Fruit fly (Drosophila melanogaster): ENCODE data around the gene ND-75.
A peak's percentile ranks its signal among the peaks of the same experiment; 100 is the strongest.

ND-75 gene

dm6 chrX:8240431-8240830, 11.1 kb downstream of the ND-75 start, which contains the start of gene CG2147 (continued):
- TF ChIP-seq CG7963 (GFP tag; IDR thresholded peaks at IDR 0.05; ENCODE audit: partially characterized antibody) (peak; percentile 75), CG13287 (GFP tag; IDR thresholded peaks at IDR 0.05; ENCODE audit: partially characterized antibody) (peak; percentile 92), tio (GFP tag; optimal IDR thresholded peaks at IDR 0.05) (no peak), CG6791 (GFP tag; IDR thresholded peaks at IDR 0.05; ENCODE audit: partially characterized antibody) (peak; percentile 87), Dref (GFP tag; IDR thresholded peaks at IDR 0.05) (peak; percentile 85), MESR4 (GFP tag; optimal IDR thresholded peaks at IDR 0.05) (peak; percentile 5), CG9215 (GFP tag; IDR thresholded peaks at IDR 0.05) (no peak), CG15514 (GFP tag; optimal IDR thresholded peaks at IDR 0.05) (peak; percentile 51), unc-4 (GFP tag; IDR thresholded peaks at IDR 0.05; ENCODE audit: partially characterized antibody) (peak; percentile 89), unpg (GFP tag; optimal IDR thresholded peaks at IDR 0.05) (no peak), nerfin-2 (GFP tag; IDR thresholded peaks at IDR 0.05; ENCODE audit: partially characterized antibody) (peak; percentile 71), Oaz (GFP tag; IDR thresholded peaks at IDR 0.05) (no peak), btn (GFP tag; optimal IDR thresholded peaks at IDR 0.05) (no peak), pzg (GFP tag; optimal IDR thresholded peaks at IDR 0.05) (peak; percentile 42), CG16813 (GFP tag; IDR thresholded peaks at IDR 0.05; ENCODE audit: partially characterized antibody) (peak; percentile 72), chinmo (GFP tag; IDR thresholded peaks at IDR 0.05; ENCODE audit: partially characterized antibody) (peak; percentile 78; the same call in 1 of the 4 replicates), YL-1 (GFP tag; optimal IDR thresholded peaks at IDR 0.05) (peak; percentile 16), Doc3 (GFP tag; IDR thresholded peaks at IDR 0.05; ENCODE audit: partially characterized antibody) (peak; percentile 68), ato (GFP tag; IDR thresholded peaks at IDR 0.05; ENCODE audit: partially characterized antibody) (peak; percentile 68), peb (GFP tag; IDR thresholded peaks at IDR 0.05) (no peak), lbe (GFP tag; optimal IDR thresholded peaks at IDR 0.05) (peak; percentile 28), bbx (GFP tag; IDR thresholded peaks at IDR 0.05; ENCODE audit: partially characterized antibody) (peak; percentile 86), CG30431 (GFP tag; optimal IDR thresholded peaks at IDR 0.05) (no peak), Dp (GFP tag; optimal IDR thresholded peaks at IDR 0.05) (peak; percentile 86), CG12659 (GFP tag; optimal IDR thresholded peaks at IDR 0.05) (peak; percentile 10), CG42726 (GFP tag; IDR thresholded peaks at IDR 0.05; ENCODE audit: partially characterized antibody) (peak; percentile 62; the same call in 1 of the 2 replicates), vnd (GFP tag; IDR thresholded peaks at IDR 0.05; ENCODE audit: partially characterized antibody) (peak; percentile 66), ap (GFP tag; IDR thresholded peaks at IDR 0.05) (no peak), BEAF-32 (GFP tag; optimal IDR thresholded peaks at IDR 0.05) (peak; percentile 78), sim (GFP tag; IDR thresholded peaks at IDR 0.05) (no peak), CG14710 (tag; optimal IDR thresholded peaks at IDR 0.05) (peak; percentile 10), CG14860 (GFP tag; IDR thresholded peaks at IDR 0.05; ENCODE audit: partially characterized antibody) (peak; percentile 74), Ets97D (GFP tag; optimal IDR thresholded peaks at IDR 0.05) (peak; percentile 30), knrl (GFP tag; IDR thresholded peaks at IDR 0.05; ENCODE audit: partially characterized antibody) (peak; percentile 71; the same call in 2 of the 3 replicates), inv (GFP tag; IDR thresholded peaks at IDR 0.05; ENCODE audit: partially characterized antibody) (peak; percentile 70), zen2 (GFP tag; IDR thresholded peaks at IDR 0.05; ENCODE audit: partially characterized antibody) (peak; percentile 79), mld (GFP tag; IDR thresholded peaks at IDR 0.05; ENCODE audit: partially characterized antibody) (0 out of 3 replicates have a peak, but pooled peaks have one; percentile 61), Med (GFP tag) (peak; percentile 55), CG2129 (GFP tag; IDR thresholded peaks at IDR 0.05; ENCODE audit: partially characterized antibody) (peak; percentile 29; the same call in 1 of the 2 replicates), Scr (GFP tag; IDR thresholded peaks at IDR 0.05; ENCODE audit: partially characterized antibody) (peak; percentile 81), CG2116 (GFP tag; optimal IDR thresholded peaks at IDR 0.05) (peak; percentile 65)
